Fruit fly (Drosophila melanogaster): Measurements from ENCODE around the gene Ref2.

Gene Ref2

dm6 chr2L:12655731-12656326 lies 9.7 kb upstream of the Ref2 start:
- TF ChIP-seq CG14655 (GFP tag; optimal IDR thresholded peaks at IDR 0.05) = peak; percentile 21
- no peak for TF ChIP-seq gl (tag; optimal IDR thresholded peaks at IDR 0.05)
- peak; percentile 56 for TF ChIP-seq CG8159 (tag; optimal IDR thresholded peaks at IDR 0.05)
- peak; percentile 16 for TF ChIP-seq D1 (tag; optimal IDR thresholded peaks at IDR 0.05)

dm6 chr2L:12651040-12651439 lies 4.9 kb upstream of the Ref2 start:
- TF ChIP-seq Snoo (tag; optimal IDR thresholded peaks at IDR 0.05) (no peak), Pif1B (GFP tag; optimal IDR thresholded peaks at IDR 0.05) (no peak), CG8301 (tag; optimal IDR thresholded peaks at IDR 0.05) (no peak), CG12605 (GFP tag; IDR thresholded peaks at IDR 0.05) (no peak), CG13204 (GFP tag; optimal IDR thresholded peaks at IDR 0.05) (no peak), gl (tag; optimal IDR thresholded peaks at IDR 0.05) (no peak), rn (GFP tag; IDR thresholded peaks at IDR 0.05) (no peak), CG10348 (GFP tag; IDR thresholded peaks at IDR 0.05) (no peak), CG32121 (GFP tag; IDR thresholded peaks at IDR 0.05) (no peak), Pif1A (GFP tag; optimal IDR thresholded peaks at IDR 0.05) (no peak), EcR (GFP tag; optimal IDR thresholded peaks at IDR 0.05) (no peak)

- TF ChIP-seq CG17806 (tag; optimal IDR thresholded peaks at IDR 0.05) (no peak), D1 (tag; optimal IDR thresholded peaks at IDR 0.05) (no peak), EcR (GFP tag; optimal IDR thresholded peaks at IDR 0.05) (no peak), CG10348 (GFP tag; IDR thresholded peaks at IDR 0.05) (no peak), CG4496 (GFP tag; IDR thresholded peaks at IDR 0.05) (no peak), gl (tag; optimal IDR thresholded peaks at IDR 0.05) (no peak), Pif1B (GFP tag; optimal IDR thresholded peaks at IDR 0.05) (no peak), Snoo (tag; optimal IDR thresholded peaks at IDR 0.05) (no peak), CG34367 (tag; optimal IDR thresholded peaks at IDR 0.05) (no peak)
Observed at dm6 chr2L:12644301-12644700, 1.9 kb downstream of the Ref2 start.

- TF ChIP-seq fd96Ca (GFP tag; IDR thresholded peaks at IDR 0.05) = no peak
- no peak for TF ChIP-seq CG34367 (tag; optimal IDR thresholded peaks at IDR 0.05)
- no peak for TF ChIP-seq gl (tag; optimal IDR thresholded peaks at IDR 0.05)
- no peak for TF ChIP-seq EcR (GFP tag; optimal IDR thresholded peaks at IDR 0.05)
- no peak for TF ChIP-seq Pif1B (GFP tag; optimal IDR thresholded peaks at IDR 0.05)
- no peak for TF ChIP-seq CG10348 (GFP tag; IDR thresholded peaks at IDR 0.05)
- no peak for TF ChIP-seq CG32121 (GFP tag; IDR thresholded peaks at IDR 0.05)
- TF ChIP-seq CG8301 (tag; optimal IDR thresholded peaks at IDR 0.05) = no peak
- no peak for TF ChIP-seq CG14655 (GFP tag; optimal IDR thresholded peaks at IDR 0.05)
- TF ChIP-seq Snoo (tag; optimal IDR thresholded peaks at IDR 0.05) = no peak
- no peak for TF ChIP-seq CG4496 (GFP tag; IDR thresholded peaks at IDR 0.05)
- TF ChIP-seq Pif1A (GFP tag; optimal IDR thresholded peaks at IDR 0.05) = no peak
- TF ChIP-seq CG15710 (tag; optimal IDR thresholded peaks at IDR 0.05) = no peak
- TF ChIP-seq CG12605 (GFP tag; IDR thresholded peaks at IDR 0.05) = no peak
- TF ChIP-seq rn (GFP tag; IDR thresholded peaks at IDR 0.05) = no peak
- no peak for TF ChIP-seq CG17806 (tag; optimal IDR thresholded peaks at IDR 0.05)
- no peak for TF ChIP-seq CG13204 (GFP tag; optimal IDR thresholded peaks at IDR 0.05)
- TF ChIP-seq Ets98B (GFP tag; IDR thresholded peaks at IDR 0.05) = no peak
Observed at dm6 chr2L:12641534-12641933, 4.6 kb downstream of the Ref2 start.

dm6 chr2L:12633125-12633524 lies 13.0 kb downstream of the Ref2 start:
- no peak for TF ChIP-seq CG12605 (GFP tag; IDR thresholded peaks at IDR 0.05)
- TF ChIP-seq rn (GFP tag; IDR thresholded peaks at IDR 0.05) = no peak
- TF ChIP-seq Pif1A (GFP tag; optimal IDR thresholded peaks at IDR 0.05) = no peak
- no peak for TF ChIP-seq CG4496 (GFP tag; IDR thresholded peaks at IDR 0.05)
- TF ChIP-seq CG9948 (tag; optimal IDR thresholded peaks at IDR 0.05) = no peak
- TF ChIP-seq CG32121 (GFP tag; IDR thresholded peaks at IDR 0.05) = no peak
- TF ChIP-seq CG34367 (tag; optimal IDR thresholded peaks at IDR 0.05) = no peak
- no peak for TF ChIP-seq gl (tag; optimal IDR thresholded peaks at IDR 0.05)
- TF ChIP-seq D1 (tag; optimal IDR thresholded peaks at IDR 0.05) = no peak

dm6 chr2L:12623099-12623498 lies 23.1 kb downstream of the Ref2 start:
- TF ChIP-seq CG8159 (tag; optimal IDR thresholded peaks at IDR 0.05) (no peak), Ets98B (GFP tag; IDR thresholded peaks at IDR 0.05) (no peak), CG32121 (GFP tag; IDR thresholded peaks at IDR 0.05) (no peak), CG17806 (tag; optimal IDR thresholded peaks at IDR 0.05) (no peak), rn (GFP tag; IDR thresholded peaks at IDR 0.05) (no peak), gl (tag; optimal IDR thresholded peaks at IDR 0.05) (no peak), CG9948 (tag; optimal IDR thresholded peaks at IDR 0.05) (no peak), CG34367 (tag; optimal IDR thresholded peaks at IDR 0.05) (no peak), Pif1B (GFP tag; optimal IDR thresholded peaks at IDR 0.05) (no peak), Snoo (tag; optimal IDR thresholded peaks at IDR 0.05) (no peak), D1 (tag; optimal IDR thresholded peaks at IDR 0.05) (no peak), CG13204 (GFP tag; optimal IDR thresholded peaks at IDR 0.05) (no peak), CG8301 (tag; optimal IDR thresholded peaks at IDR 0.05) (no peak), CG12605 (GFP tag; IDR thresholded peaks at IDR 0.05) (no peak)

Measured in whole organism, pupa.